Worm (Caenorhabditis elegans): ENCODE data around the gene klc-1.

Gene klc-1

ce11 chrIV:11083609-11084008 is at the start of gene klc-1:
TSS of gene klc-1 (plus strand) at chrIV:11083735.
- no peak for TF ChIP-seq aly-2 (tag; optimal IDR thresholded peaks at IDR 0.05)

DNA sequence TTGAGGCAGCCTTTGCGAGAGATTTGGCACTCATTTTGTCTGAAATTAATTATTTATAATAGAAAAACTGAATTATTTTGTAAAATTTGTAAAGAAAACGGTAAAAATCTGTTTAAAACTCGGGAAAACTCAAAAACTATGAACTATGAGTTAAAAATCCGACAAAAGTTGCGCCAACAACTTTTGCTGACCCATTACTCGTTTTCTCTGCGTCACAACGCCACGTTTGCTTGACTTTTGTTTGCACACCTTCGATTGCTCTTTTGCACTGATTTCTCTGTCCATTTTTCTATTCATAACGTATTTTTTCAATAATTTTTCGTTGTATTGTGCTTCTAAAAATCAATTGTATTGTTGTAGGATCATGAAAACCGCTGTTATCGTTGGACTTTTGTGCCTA is 47.3 kb upstream of the klc-1 start, which contains the start of gene fkb-1:
Gene fkb-1, plus strand, starts transcription at position 361 of the 400 bp plus-strand sequence.
- TF ChIP-seq elt-3 (tag; optimal IDR thresholded peaks at IDR 0.05) (no peak), unc-62 (GFP tag; optimal IDR thresholded peaks at IDR 0.05) (no peak), fkh-10 (GFP tag; optimal IDR thresholded peaks at IDR 0.05) (no peak), jun-1 (tag; optimal IDR thresholded peaks at IDR 0.05) (peak; percentile 44), nfya-1 (tag; optimal IDR thresholded peaks at IDR 0.05; ENCODE audit: insufficient read depth) (peak; percentile 65), skn-1 (tag; optimal IDR thresholded peaks at IDR 0.05) (no peak), hmg-11 (tag; optimal IDR thresholded peaks at IDR 0.05) (peak; percentile 51), nhr-23 (tag; optimal IDR thresholded peaks at IDR 0.05) (peak; percentile 58), snpc-4 (tag; optimal IDR thresholded peaks at IDR 0.05) (peak; percentile 70), pqm-1 (tag; optimal IDR thresholded peaks at IDR 0.05) (peak; percentile 16), nhr-25 (tag; optimal IDR thresholded peaks at IDR 0.05) (peak; percentile 10), pha-4 (tag; optimal IDR thresholded peaks at IDR 0.05) (peak; percentile 87), lin-39 (tag; optimal IDR thresholded peaks at IDR 0.05) (peak; percentile 31), zag-1 (tag; optimal IDR thresholded peaks at IDR 0.05) (no peak), daf-12 (tag; optimal IDR thresholded peaks at IDR 0.05) (no peak), nhr-43 (tag; optimal IDR thresholded peaks at IDR 0.05; ENCODE audit: poor library complexity, severe bottlenecking) (no peak), lin-15B (tag; optimal IDR thresholded peaks at IDR 0.05) (peak; percentile 63), elt-2 (tag; optimal IDR thresholded peaks at IDR 0.05) (peak; percentile 35), lsy-12 (tag; optimal IDR thresholded peaks at IDR 0.05) (peak; percentile 45), ceh-28 (tag; optimal IDR thresholded peaks at IDR 0.05) (peak; percentile 38)

ce11 chrIV:11037118-11037719 is 46.3 kb upstream of the klc-1 start:
- TF ChIP-seq nhr-77 (tag; optimal IDR thresholded peaks at IDR 0.05) (peak; percentile 26), mdl-1 (tag; optimal IDR thresholded peaks at IDR 0.05) (no peak), nhr-237 (tag; optimal IDR thresholded peaks at IDR 0.05) (no peak), unc-62 (GFP tag; optimal IDR thresholded peaks at IDR 0.05) (no peak), nhr-23 (tag; optimal IDR thresholded peaks at IDR 0.05) (no peak), fos-1 (tag; optimal IDR thresholded peaks at IDR 0.05) (no peak), ceh-9 (tag; optimal IDR thresholded peaks at IDR 0.05) (no peak), pqm-1 (tag; optimal IDR thresholded peaks at IDR 0.05) (peak; percentile 45), R02D3.7 (tag; optimal IDR thresholded peaks at IDR 0.05) (no peak), ama-1 (optimal IDR thresholded peaks at IDR 0.05) (no peak), jun-1 (tag; optimal IDR thresholded peaks at IDR 0.05) (no peak), mml-1 (tag; optimal IDR thresholded peaks at IDR 0.05) (no peak), elt-2 (tag; optimal IDR thresholded peaks at IDR 0.05) (peak; percentile 69), egl-27 (tag; optimal IDR thresholded peaks at IDR 0.05) (no peak), fkh-2 (tag; optimal IDR thresholded peaks at IDR 0.05) (no peak), hmg-11 (tag; optimal IDR thresholded peaks at IDR 0.05) (no peak), egl-5 (tag; optimal IDR thresholded peaks at IDR 0.05) (no peak), nhr-11 (tag; optimal IDR thresholded peaks at IDR 0.05) (no peak), lin-39 (tag; optimal IDR thresholded peaks at IDR 0.05) (no peak), nhr-76 (tag; optimal IDR thresholded peaks at IDR 0.05) (no peak), sea-2 (GFP tag; optimal IDR thresholded peaks at IDR 0.05) (no peak), nhr-12 (tag; optimal IDR thresholded peaks at IDR 0.05) (no peak), eor-1 (tag; optimal IDR thresholded peaks at IDR 0.05) (no peak), ceh-28 (tag; optimal IDR thresholded peaks at IDR 0.05) (no peak), snpc-4 (tag; optimal IDR thresholded peaks at IDR 0.05) (no peak)

- TF ChIP-seq lsy-12 (tag; optimal IDR thresholded peaks at IDR 0.05) (no peak), zag-1 (tag; optimal IDR thresholded peaks at IDR 0.05) (no peak), ceh-9 (tag; optimal IDR thresholded peaks at IDR 0.05) (no peak), tbx-2 (tag; optimal IDR thresholded peaks at IDR 0.05) (no peak), nhr-77 (tag; optimal IDR thresholded peaks at IDR 0.05) (no peak), aly-2 (tag; optimal IDR thresholded peaks at IDR 0.05) (no peak), ZK546.5 (tag; optimal IDR thresholded peaks at IDR 0.05) (no peak), sea-2 (GFP tag; optimal IDR thresholded peaks at IDR 0.05) (no peak), mdl-1 (tag; optimal IDR thresholded peaks at IDR 0.05) (no peak)
These were observed 45.3 kb upstream of the klc-1 start for ce11 chrIV:11038218-11038617.
